Worm (Caenorhabditis elegans) whole organism, late embryonic: ENCODE results near the gene H10D18.1.

Experiments used
- Y22D7AL.16 ChIP-seq: sonication (generic microtip); optimal IDR thresholded peaks from 2 replicates; lab custom pipeline; 2016; ENCODE audit warnings: missing genetic modification characterization, missing compliant biosample characterization
- ama-1 ChIP-seq: fragments of 150-350 bp; optimal IDR thresholded peaks from 2 replicates; lab custom pipeline; 2014
- ceh-19 ChIP-seq: fragments of 200-800 bp; sonication (Bioruptor generic); optimal IDR thresholded peaks from 2 replicates; lab custom pipeline; 2018; ENCODE audit warnings: mild to moderate bottlenecking, missing genetic modification characterization, missing compliant biosample characterization
- dmd-4 ChIP-seq: sonication (generic microtip); optimal IDR thresholded peaks from 2 replicates; lab custom pipeline; 2016; ENCODE audit warnings: borderline replicate concordance, missing genetic modification characterization, missing compliant biosample characterization
- fkh-10 ChIP-seq: fragments of 150-350 bp; optimal IDR thresholded peaks from 2 replicates; lab custom pipeline; 2014; ENCODE audit warnings: missing biosample characterization, missing genetic modification reagents, missing genetic modification characterization
- fkh-6 ChIP-seq: sonication (generic microtip); optimal IDR thresholded peaks from 2 replicates; lab custom pipeline; 2016; ENCODE audit warnings: missing genetic modification characterization, missing compliant biosample characterization
- pag-3 ChIP-seq: sonication (generic microtip); optimal IDR thresholded peaks from 2 replicates; lab custom pipeline; 2016; ENCODE audit warnings: missing compliant biosample characterization, missing genetic modification characterization, borderline replicate concordance
- pha-4 ChIP-seq: fragments of 150-350 bp; optimal IDR thresholded peaks from 2 replicates; lab custom pipeline; 2018; ENCODE audit warnings: missing biosample characterization, missing genetic modification reagents, missing genetic modification characterization
- pqm-1 ChIP-seq: sonication (generic microtip); optimal IDR thresholded peaks from 2 replicates; lab custom pipeline; 2016; ENCODE audit warnings: missing genetic modification characterization, missing compliant biosample characterization
- ref-2 ChIP-seq: sonication (generic microtip); optimal IDR thresholded peaks from 2 replicates; lab custom pipeline; 2016; ENCODE audit warnings: missing genetic modification characterization, missing compliant biosample characterization
- rnt-1 ChIP-seq: sonication (generic microtip); optimal IDR thresholded peaks from 2 replicates; lab custom pipeline; 2016; ENCODE audit warnings: missing genetic modification characterization, missing compliant biosample characterization
- ttx-3 ChIP-seq: sonication (generic microtip); optimal IDR thresholded peaks from 2 replicates; lab custom pipeline; 2016; ENCODE audit warnings: missing genetic modification reagents, missing genetic modification characterization, missing compliant biosample characterization
- unc-55 ChIP-seq: sonication (generic microtip); optimal IDR thresholded peaks from 2 replicates; lab custom pipeline; 2017; ENCODE audit warnings: missing biosample characterization, missing genetic modification reagents, missing genetic modification characterization
- unc-86 ChIP-seq: sonication (generic microtip); optimal IDR thresholded peaks from 2 replicates; lab custom pipeline; 2016; ENCODE audit warnings: missing genetic modification characterization, missing compliant biosample characterization

DNA sequence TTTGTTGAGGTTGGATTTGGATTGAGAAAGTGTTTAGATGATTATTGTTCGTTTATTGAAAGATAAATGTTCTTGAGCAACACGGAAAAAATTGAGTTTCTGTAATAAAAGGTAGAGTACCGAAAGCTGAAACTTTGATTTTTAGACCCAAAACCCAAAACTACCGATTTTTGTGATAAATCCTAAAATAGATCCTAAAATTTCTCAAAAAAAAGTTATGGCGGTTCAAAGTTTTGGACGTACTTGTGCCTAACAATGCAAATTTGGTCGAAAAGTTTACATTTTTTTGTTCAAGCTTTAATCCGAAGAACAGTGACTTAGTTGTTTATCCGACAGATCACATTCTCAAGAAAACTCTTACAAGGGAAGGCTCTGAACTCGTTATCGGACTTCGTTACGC, 32.3 kb downstream of the H10D18.1 start, which contains the start of gene nhr-185:
- TF ChIP-seq rnt-1 (no peak), fkh-10 (GFP tag; lab: Kevin White, UChicago) (no peak), fkh-6 (tag; lab: Kevin White, UChicago) (no peak), dmd-4 (tag; lab: Kevin White, UChicago) (no peak), unc-55 (GFP tag; lab: Kevin White, UChicago) (no peak), ttx-3 (tag; lab: Kevin White, UChicago) (no peak), ama-1 (lab: Kevin White, UChicago) (no peak), pqm-1 (tag; lab: Kevin White, UChicago) (no peak), unc-86 (tag; lab: Kevin White, UChicago) (no peak), ref-2 (tag; lab: Kevin White, UChicago) (no peak), pag-3 (tag; lab: Kevin White, UChicago) (no peak), Y22D7AL.16 (tag; lab: Kevin White, UChicago) (no peak), pha-4 (tag; lab: Kevin White, UChicago) (no peak), ceh-19 (GFP tag; lab: Kevin White, UChicago) (no peak)
